Fruit fly (Drosophila melanogaster) Kc167 (cell line): ENCODE results near the gene HemK2.

Experiments
- h ChIP-seq: fragments of >200 bp; optimal IDR thresholded peaks from 3 replicates; lab custom pipeline; 2018; ENCODE audit warnings: missing external identifiers
- insv ChIP-seq: fragments of >200 bp; optimal IDR thresholded peaks from 3 replicates; lab custom pipeline; 2018; ENCODE audit warnings: missing external identifiers

DNA sequence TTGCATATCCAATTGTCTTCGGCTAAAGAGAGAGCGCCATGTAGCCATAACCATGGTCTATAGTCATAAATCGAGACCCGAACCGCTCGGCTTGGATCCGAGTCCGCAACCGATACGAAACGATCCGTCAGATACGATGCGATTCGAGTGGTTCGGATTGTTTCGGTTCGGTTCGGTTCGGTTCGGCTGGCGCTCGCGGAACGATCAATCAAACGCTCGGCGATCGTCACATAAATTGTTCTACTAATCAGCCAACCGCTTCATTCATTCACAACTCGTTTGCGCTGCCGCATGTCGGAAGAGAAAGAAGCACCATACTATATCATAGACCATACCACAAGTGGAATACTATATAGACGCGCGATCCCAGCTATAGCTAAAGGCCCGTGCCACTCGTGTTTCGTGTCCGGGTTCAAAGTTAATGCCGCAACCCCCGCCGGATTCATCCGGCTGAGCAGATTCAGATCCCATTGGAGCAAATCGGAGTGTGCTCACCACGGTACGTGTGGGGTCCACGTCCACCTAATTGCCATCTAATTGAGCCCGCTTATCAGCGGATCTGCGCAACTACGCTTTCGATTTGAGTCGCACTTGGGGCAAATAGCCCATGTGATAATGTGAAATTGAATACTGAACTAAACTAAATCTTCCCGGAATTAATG is 48.7 kb upstream of the HemK2 start:
- no peak for TF ChIP-seq h (lab: Kevin White, UChicago)
- TF ChIP-seq insv (lab: Kevin White, UChicago) = no peak
